Fruit fly (Drosophila melanogaster) whole organism, wandering third instar larva: Measurements from ENCODE around the gene Actn3.

ENCODE experiments used
- Jra ChIP-seq: sonication (Bioruptor generic); optimal IDR thresholded peaks from 2 replicates; lab custom pipeline; 2016; ENCODE audit warnings: missing biosample characterization, missing genetic modification characterization
- Sp1 ChIP-seq: fragments of 200-800 bp; sonication (Bioruptor generic); optimal IDR thresholded peaks from 3 replicates; lab custom pipeline; 2019; ENCODE audit warnings: missing biosample characterization, mild to moderate bottlenecking, missing genetic modification characterization, moderate library complexity
- h ChIP-seq: fragments of 200-800 bp; sonication (Bioruptor generic); optimal IDR thresholded peaks from 3 replicates; lab custom pipeline; 2016; ENCODE audit warnings: missing biosample characterization, mild to moderate bottlenecking, missing genetic modification characterization
- lola ChIP-seq: fragments of >200 bp; optimal IDR thresholded peaks from 2 replicates; lab custom pipeline; 2017; ENCODE audit warnings: missing biosample characterization, missing genetic modification characterization
- pan ChIP-seq: fragments of >200 bp; optimal IDR thresholded peaks from 2 replicates; lab custom pipeline; 2017

- no peak for TF ChIP-seq Jra (GFP tag; lab: Kevin White, UChicago)
- TF ChIP-seq lola, result no peak
- no peak for TF ChIP-seq h (GFP tag; lab: Kevin White, UChicago)
- TF ChIP-seq Sp1 (GFP tag; lab: Kevin White, UChicago), result no peak
- no peak for TF ChIP-seq pan (lab: Kevin White, UChicago)
These were observed 41.4 kb upstream of the Actn3 start for dm6 chr3R:17018902-17019527.
